Worm (Caenorhabditis elegans): ENCODE measurements around the gene agl-1.
"Not testable (repeated sequence)": the region's sequence is repeated elsewhere in the genome, so short reads cannot be mapped to it uniquely, and the experiment has no call there.

DNA sequence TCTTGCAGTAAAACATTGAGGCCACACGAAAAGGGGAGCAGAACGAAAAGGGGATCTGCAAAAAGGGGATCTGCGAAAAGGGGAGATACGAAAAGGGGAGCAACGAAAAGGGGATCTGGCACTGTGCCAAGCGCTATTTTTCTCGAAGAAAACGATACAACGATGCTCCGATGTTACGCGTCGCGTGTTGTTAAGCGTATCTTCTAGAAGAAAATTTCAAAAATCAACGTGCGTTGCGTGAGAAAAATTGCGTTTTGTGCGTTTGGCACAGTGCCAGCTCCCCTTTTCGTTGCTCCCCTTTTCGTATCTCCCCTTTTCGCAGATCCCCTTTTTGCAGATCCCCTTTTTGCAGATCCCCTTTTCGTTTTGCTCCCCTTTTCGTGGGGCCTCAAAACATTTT, 11.7 kb downstream of the agl-1 start, which contains the start of gene Y54G11A.9:
- TF ChIP-seq ceh-6 (GFP tag; optimal IDR thresholded peaks at IDR 0.05); elt-2 (tag; optimal IDR thresholded peaks at IDR 0.05); fkh-10 (GFP tag; optimal IDR thresholded peaks at IDR 0.05); madf-2 (tag; optimal IDR thresholded peaks at IDR 0.05); hlh-15 (tag; optimal IDR thresholded peaks at IDR 0.05); lin-11 (tag; optimal IDR thresholded peaks at IDR 0.05); ceh-45 (GFP tag; IDR thresholded peaks at IDR 0.05); nfya-1 (tag; optimal IDR thresholded peaks at IDR 0.05); lim-6 (tag; optimal IDR thresholded peaks at IDR 0.05); ceh-22 (tag; optimal IDR thresholded peaks at IDR 0.05); pat-9 (tag; optimal IDR thresholded peaks at IDR 0.05); ahr-1 (tag; optimal IDR thresholded peaks at IDR 0.05); sox-4 (tag; optimal IDR thresholded peaks at IDR 0.05): not testable (repeated sequence)
- TF ChIP-seq C08G9.2 (tag; optimal IDR thresholded peaks at IDR 0.05), result peak; percentile 42

Data from whole organism, late embryonic.